Fruit fly (Drosophila melanogaster) whole organism, adult: ENCODE measurements around the gene CG32187.

ENCODE experiments used
- CG11617 ChIP-seq: fragments of 200-800 bp; sonication (Bioruptor generic); optimal IDR thresholded peaks from 2 replicates; lab custom pipeline; 2017; ENCODE audit warnings: mild to moderate bottlenecking, missing biosample characterization, missing genetic modification reagents, missing genetic modification characterization
- CG12768 ChIP-seq: fragments of 200-800 bp; sonication (Bioruptor generic); optimal IDR thresholded peaks from 2 replicates; lab custom pipeline; 2017; ENCODE audit warnings: missing biosample characterization, missing genetic modification characterization, mild to moderate bottlenecking, moderate library complexity, missing genetic modification reagents
- CG14711 ChIP-seq: fragments of 200-800 bp; sonication (Bioruptor generic); optimal IDR thresholded peaks from 2 replicates; lab custom pipeline; 2018; ENCODE audit warnings: missing biosample characterization, mild to moderate bottlenecking, missing genetic modification characterization, moderate library complexity
- CG1620 ChIP-seq: fragments of 200-800 bp; sonication (Bioruptor generic); optimal IDR thresholded peaks from 2 replicates; lab custom pipeline; 2016; ENCODE audit warnings: missing biosample characterization, missing genetic modification characterization
- CG33017 ChIP-seq: fragments of 200-800 bp; sonication (Bioruptor generic); optimal IDR thresholded peaks from 2 replicates; lab custom pipeline; 2018; ENCODE audit warnings: missing biosample characterization, mild to moderate bottlenecking, missing genetic modification characterization, moderate library complexity
- CG5204 ChIP-seq: fragments of 200-800 bp; sonication (Bioruptor generic); optimal IDR thresholded peaks from 2 replicates; lab custom pipeline; 2016; ENCODE audit warnings: missing biosample characterization, missing genetic modification characterization
- CG7045 ChIP-seq: fragments of 200-800 bp; sonication (Bioruptor generic); optimal IDR thresholded peaks from 2 replicates; lab custom pipeline; 2017; ENCODE audit warnings: missing biosample characterization, mild to moderate bottlenecking, missing genetic modification characterization
- CG7101 ChIP-seq: fragments of 200-800 bp; sonication (Bioruptor generic); optimal IDR thresholded peaks from 2 replicates; lab custom pipeline; 2018; ENCODE audit warnings: missing biosample characterization, mild to moderate bottlenecking, missing genetic modification characterization, moderate library complexity
- Clk ChIP-seq: fragments of 200-800 bp; sonication (Bioruptor generic); optimal IDR thresholded peaks from 2 replicates; lab custom pipeline; 2017; ENCODE audit warnings: missing biosample characterization, missing genetic modification characterization
- Crg-1 ChIP-seq: fragments of 200-800 bp; sonication (Bioruptor generic); optimal IDR thresholded peaks from 2 replicates; lab custom pipeline; 2016; ENCODE audit warnings: missing biosample characterization, missing genetic modification characterization
- Hr96 ChIP-seq: fragments of 200-800 bp; sonication (Bioruptor generic); optimal IDR thresholded peaks from 2 replicates; lab custom pipeline; 2016; ENCODE audit warnings: missing biosample characterization, missing genetic modification characterization
- Mnt ChIP-seq: fragments of 200-800 bp; sonication (Bioruptor generic); optimal IDR thresholded peaks from 2 replicates; lab custom pipeline; 2016; ENCODE audit warnings: missing biosample characterization, mild to moderate bottlenecking, missing genetic modification characterization
- bab1 ChIP-seq: fragments of 200-800 bp; sonication (Bioruptor generic); optimal IDR thresholded peaks from 3 replicates; lab custom pipeline; 2019; ENCODE audit warnings: missing biosample characterization, mild to moderate bottlenecking, missing genetic modification characterization, moderate library complexity
- cic ChIP-seq: fragments of 200-800 bp; sonication (Bioruptor generic); optimal IDR thresholded peaks from 2 replicates; lab custom pipeline; 2017; ENCODE audit warnings: missing biosample characterization, mild to moderate bottlenecking, missing genetic modification characterization, moderate library complexity
- cnc ChIP-seq, 2 experiments: fragments of >200 bp; optimal IDR thresholded peaks; 2 replicates each; lab custom pipeline; 2017
- kay ChIP-seq: fragments of 200-800 bp; sonication (Bioruptor generic); peaks from one replicate; lab custom pipeline; 2016; ENCODE audit warnings: missing biosample characterization, missing genetic modification characterization, borderline replicate concordance
- ovo ChIP-seq: fragments of 200-800 bp; sonication (Bioruptor generic); optimal IDR thresholded peaks from 2 replicates; lab custom pipeline; 2016; ENCODE audit warnings: missing biosample characterization, missing genetic modification characterization
- pad ChIP-seq: fragments of 200-800 bp; sonication (Bioruptor generic); optimal IDR thresholded peaks from 3 replicates; lab custom pipeline; 2017; ENCODE audit warnings: missing biosample characterization, missing genetic modification characterization, mild to moderate bottlenecking, moderate library complexity, missing genetic modification reagents
- tj ChIP-seq: fragments of 200-800 bp; sonication (Bioruptor generic); optimal IDR thresholded peaks from 3 replicates; lab custom pipeline; 2017; ENCODE audit warnings: missing biosample characterization, mild to moderate bottlenecking, missing genetic modification characterization, moderate library complexity
- toe ChIP-seq: fragments of 200-800 bp; sonication (Bioruptor generic); optimal IDR thresholded peaks from 2 replicates; lab custom pipeline; 2016; ENCODE audit warnings: missing biosample characterization, missing genetic modification characterization

The CG32187 gene

dm6 chr3L:17806357-17807025, at the start of gene CG32187:
CG32187 (minus strand) TSS chr3L:17806365.
- no peak for TF ChIP-seq Hr96

dm6 chr3L:17849517-17849916, 43.4 kb upstream of the CG32187 start, which contains the start of gene TrpRS-m:
TrpRS-m (plus strand) TSS chr3L:17849727.
- TF ChIP-seq CG33017 (tag; lab: Kevin White, UChicago) (no peak), bab1 (peak; percentile 35)

dm6 chr3L:17846982-17847355, 40.8 kb upstream of the CG32187 start:
- peak; percentile 20 for TF ChIP-seq CG7045 (GFP tag; lab: Kevin White, UChicago)
- TF ChIP-seq CG1620, result no peak
- no peak for TF ChIP-seq cnc (optimal IDR thresholded peaks at IDR 0.05; lab: Kevin White, UChicago)
- TF ChIP-seq kay, result no peak
- no peak for TF ChIP-seq ovo (GFP tag; lab: Kevin White, UChicago)
- TF ChIP-seq bab1, result peak; percentile 27
- TF ChIP-seq CG11617, result peak; percentile 13
- no peak for TF ChIP-seq CG33017 (tag; lab: Kevin White, UChicago)
- no peak for TF ChIP-seq pad (GFP tag; lab: Kevin White, UChicago)
- no peak for TF ChIP-seq CG14711 (tag; lab: Kevin White, UChicago)
- TF ChIP-seq CG5204 (GFP tag; lab: Kevin White, UChicago), result no peak
- TF ChIP-seq cic (GFP tag; lab: Kevin White, UChicago), result no peak
- peak; percentile 55 for TF ChIP-seq toe (GFP tag; lab: Kevin White, UChicago)
- no peak for TF ChIP-seq CG7101 (tag; lab: Kevin White, UChicago)
- TF ChIP-seq Hr96, result peak; percentile 57
- no peak for TF ChIP-seq Clk (GFP tag; lab: Kevin White, UChicago)
- peak; percentile 2 for TF ChIP-seq Mnt (GFP tag; lab: Kevin White, UChicago)

- TF ChIP-seq CG14711 (tag; lab: Kevin White, UChicago) (peak; percentile 38), ovo (GFP tag; lab: Kevin White, UChicago) (no peak), CG7045 (GFP tag; lab: Kevin White, UChicago) (no peak), tj (peak; percentile 31), CG1620 (no peak), cic (GFP tag; lab: Kevin White, UChicago) (peak; percentile 50), CG11617 (no peak), bab1 (peak; percentile 78), CG5204 (GFP tag; lab: Kevin White, UChicago) (no peak), CG7101 (tag; lab: Kevin White, UChicago) (peak; percentile 41), Crg-1 (GFP tag; lab: Kevin White, UChicago) (no peak), Clk (GFP tag; lab: Kevin White, UChicago) (no peak), pad (GFP tag; lab: Kevin White, UChicago) (peak; percentile 8), cnc (optimal IDR thresholded peaks at IDR 0.05; lab: Kevin White, UChicago) (no peak), Mnt (GFP tag; lab: Kevin White, UChicago) (peak; percentile 58), CG33017 (tag; lab: Kevin White, UChicago) (peak; percentile 26)
Measured at dm6 chr3L:17846169-17846981, 40.2 kb upstream of the CG32187 start, which contains the start of the genes MED19 and CG7430. MED19 (minus strand) TSS chr3L:17846501. CG7430 (plus strand) TSS chr3L:17846916.

dm6 chr3L:17842892-17843703, 36.9 kb upstream of the CG32187 start, which contains the start of gene CG5567:
CG5567 (minus strand) TSS chr3L:17843544.
- no peak for TF ChIP-seq Mnt (GFP tag; lab: Kevin White, UChicago)
- TF ChIP-seq CG12768 (GFP tag; lab: Kevin White, UChicago), result peak; percentile 10

- TF ChIP-seq bab1 (peak; percentile 69), Hr96 (peak; percentile 67), kay (no peak), Crg-1 (GFP tag; lab: Kevin White, UChicago) (no peak), cnc (optimal IDR thresholded peaks at IDR 0.05; lab: Kevin White, UChicago) (peak in 1 of 2 experiments; percentile 75), CG12768 (GFP tag; lab: Kevin White, UChicago) (peak; percentile 83), toe (GFP tag; lab: Kevin White, UChicago) (peak; percentile 64), ovo (GFP tag; lab: Kevin White, UChicago) (no peak), tj (peak; percentile 52), CG5204 (GFP tag; lab: Kevin White, UChicago) (no peak), CG7101 (tag; lab: Kevin White, UChicago) (peak; percentile 60), Clk (GFP tag; lab: Kevin White, UChicago) (peak; percentile 31), CG14711 (tag; lab: Kevin White, UChicago) (peak; percentile 95), pad (GFP tag; lab: Kevin White, UChicago) (peak; percentile 98), CG33017 (tag; lab: Kevin White, UChicago) (peak; percentile 57), Mnt (GFP tag; lab: Kevin White, UChicago) (peak; percentile 44), CG7045 (GFP tag; lab: Kevin White, UChicago) (peak; percentile 24), cic (GFP tag; lab: Kevin White, UChicago) (peak; percentile 78), CG11617 (peak; percentile 58), CG1620 (no peak)
Measured at dm6 chr3L:17841085-17841606, 35.0 kb upstream of the CG32187 start, which contains the start of gene CG5577. CG5577 (minus strand) TSS chr3L:17841427.
